Fruit fly (Drosophila melanogaster): ENCODE data around the gene CG42541.

- no peak for TF ChIP-seq CG8478 (optimal IDR thresholded peaks at IDR 0.05)
- no peak for TF ChIP-seq CTCF (optimal IDR thresholded peaks at IDR 0.05)
Measured at dm6 chrX:3869092-3869491, 61.3 kb downstream of the CG42541 start.
